Fruit fly (Drosophila melanogaster): ENCODE measurements around the gene Inx7.

Gene Inx7

DNA sequence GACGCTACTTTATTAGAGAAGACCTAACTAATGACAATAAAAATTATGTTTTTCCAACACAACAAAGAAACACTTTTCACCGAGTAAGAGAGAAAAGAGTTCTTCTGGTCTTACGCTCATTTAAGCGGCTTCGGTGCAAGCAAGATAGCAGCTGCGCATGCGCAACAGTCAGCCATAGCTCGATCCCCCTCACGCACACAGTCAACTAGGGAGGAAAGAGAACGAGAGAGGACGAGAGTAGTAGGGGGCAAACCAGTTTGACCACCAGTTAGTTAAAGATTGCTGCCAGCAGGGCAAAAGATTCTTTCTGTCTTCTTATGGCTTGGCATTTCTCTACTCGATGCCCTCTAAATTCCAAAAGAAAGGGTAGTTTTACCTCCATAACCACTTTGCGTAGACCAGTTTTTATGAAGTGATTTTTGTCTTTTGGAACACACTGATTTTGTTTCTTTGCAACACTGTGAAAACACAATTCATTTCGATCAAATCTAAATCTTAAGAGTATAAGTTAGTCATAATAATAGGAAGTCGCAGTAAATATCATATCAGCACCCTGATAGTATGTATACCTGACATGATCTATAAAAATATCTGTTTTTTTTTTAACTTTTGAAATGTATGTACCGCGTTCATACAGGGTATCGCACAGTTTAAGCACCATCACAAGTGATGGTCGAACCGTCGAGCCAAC lies 7.2 kb upstream of the Inx7 start:
- TF ChIP-seq CG8478 (optimal IDR thresholded peaks at IDR 0.05) (no peak), CTCF (optimal IDR thresholded peaks at IDR 0.05) (no peak)

DNA sequence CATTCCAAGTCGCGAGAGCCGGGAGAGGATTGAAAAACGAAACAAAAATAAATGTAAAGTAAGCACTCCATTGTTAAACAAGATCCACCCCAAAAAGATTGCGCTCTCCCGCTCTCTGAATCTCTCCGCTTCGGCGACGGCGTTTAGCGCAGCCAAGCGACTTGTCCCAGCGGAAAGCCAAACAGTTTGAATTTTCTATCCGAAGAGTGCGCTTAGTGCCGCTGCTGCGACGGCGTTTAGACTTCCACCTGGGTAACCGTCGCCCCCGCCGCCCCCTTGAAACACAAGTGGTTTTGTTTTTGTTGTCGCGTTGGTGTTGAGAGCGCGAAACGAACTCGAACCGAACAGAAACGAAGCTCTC lies 5.1 kb upstream of the Inx7 start, which contains the start of gene Inx2:
Inx2 (plus strand) TSS at position 181 of the 361 bp plus-strand sequence.
- TF ChIP-seq CG8478 (optimal IDR thresholded peaks at IDR 0.05) (no peak), CTCF (optimal IDR thresholded peaks at IDR 0.05) (no peak)

DNA sequence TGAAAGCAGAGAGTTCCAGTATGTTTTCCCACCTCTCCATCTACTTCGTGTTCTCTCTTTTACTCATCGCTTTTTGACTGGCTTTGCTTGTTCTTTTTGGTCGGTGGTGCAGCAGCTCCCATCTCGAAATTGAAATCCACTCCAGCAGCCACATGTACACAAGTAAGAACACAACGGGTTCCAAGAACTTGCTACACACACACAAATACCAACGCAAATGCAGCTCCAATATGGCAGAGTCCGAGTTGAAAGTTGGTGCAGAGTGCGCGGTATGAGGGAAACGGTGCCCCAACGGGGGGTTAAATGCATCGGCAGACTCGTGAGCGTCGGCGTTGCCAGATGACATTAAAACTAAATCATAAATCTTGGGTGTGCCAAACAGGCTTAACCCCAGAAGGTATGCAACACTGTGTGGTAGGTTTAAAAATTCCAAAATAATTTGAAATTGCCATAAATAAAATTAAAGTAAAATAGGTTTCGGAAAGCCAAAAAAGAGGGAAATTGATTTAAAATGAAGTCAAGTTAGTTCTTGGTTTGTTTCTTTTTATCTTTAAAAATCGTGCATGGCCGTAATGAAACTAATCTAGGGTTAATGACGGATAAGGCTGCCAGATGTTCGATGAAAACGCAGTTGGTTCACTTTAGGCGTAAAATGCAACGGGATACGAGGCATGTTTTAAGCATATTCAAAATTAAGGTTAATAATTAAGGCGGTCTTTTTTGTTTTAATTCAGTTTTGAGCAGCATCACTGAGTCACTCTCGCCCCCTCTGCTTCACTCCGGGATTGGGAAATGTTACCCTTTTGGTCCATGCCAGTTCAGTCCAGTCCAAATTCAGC lies 4.5 kb upstream of the Inx7 start:
- no peak for TF ChIP-seq CTCF (optimal IDR thresholded peaks at IDR 0.05)
- TF ChIP-seq CG8478 (optimal IDR thresholded peaks at IDR 0.05): no peak

DNA sequence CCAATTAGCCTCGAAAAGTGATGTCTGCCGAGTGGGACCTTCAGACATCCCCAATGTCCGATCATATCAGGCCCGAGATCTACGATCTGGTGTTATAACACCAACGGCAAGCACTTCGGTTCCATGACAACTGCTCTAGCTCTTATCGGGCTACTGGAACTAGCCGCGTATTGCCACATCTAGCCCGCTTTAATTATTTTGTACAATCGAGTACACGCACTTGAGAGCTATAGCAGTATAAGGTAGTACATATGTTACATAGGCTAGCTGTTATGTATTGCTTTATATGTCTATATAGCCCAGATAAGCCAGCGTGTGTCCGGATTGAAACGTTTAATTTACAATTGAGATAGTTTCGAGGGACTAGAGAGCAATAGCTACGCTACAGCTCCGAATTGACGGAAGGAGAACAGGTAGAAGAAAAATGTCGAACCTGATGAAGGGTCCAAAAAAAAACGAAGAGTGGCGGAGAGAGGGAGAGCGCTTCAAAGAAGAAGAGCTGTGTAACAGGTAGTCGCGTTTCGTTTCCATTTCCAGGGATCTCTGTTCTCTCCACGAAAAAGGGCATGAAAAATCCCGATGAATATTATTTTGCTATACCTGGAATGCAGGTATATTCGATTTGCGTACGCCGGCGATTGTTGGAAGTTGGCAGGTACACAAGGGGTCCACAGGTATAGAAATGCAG lies 3.7 kb upstream of the Inx7 start:
- TF ChIP-seq CTCF (optimal IDR thresholded peaks at IDR 0.05) (no peak), CG8478 (optimal IDR thresholded peaks at IDR 0.05) (no peak)

DNA sequence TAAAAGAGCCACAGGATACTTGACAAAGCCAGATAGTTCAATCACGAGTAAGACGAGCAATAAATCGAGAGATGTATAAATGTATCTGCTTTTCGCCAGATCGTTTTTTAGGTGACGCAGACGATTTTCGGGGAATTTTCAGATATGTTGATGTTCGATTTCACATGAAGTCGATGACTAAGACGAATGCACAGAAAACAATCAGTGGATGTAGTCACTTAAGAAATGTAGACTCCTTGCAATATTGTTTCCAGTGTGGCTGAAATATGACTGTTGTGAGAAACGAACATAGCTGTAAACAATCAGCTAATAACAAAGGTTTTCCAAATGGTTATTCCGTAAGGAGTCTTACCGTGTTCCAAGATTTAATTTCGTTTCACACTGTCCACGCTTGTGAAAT lies 2.7 kb upstream of the Inx7 start:
- TF ChIP-seq CG8478 (optimal IDR thresholded peaks at IDR 0.05) (no peak), CTCF (optimal IDR thresholded peaks at IDR 0.05) (no peak)

DNA sequence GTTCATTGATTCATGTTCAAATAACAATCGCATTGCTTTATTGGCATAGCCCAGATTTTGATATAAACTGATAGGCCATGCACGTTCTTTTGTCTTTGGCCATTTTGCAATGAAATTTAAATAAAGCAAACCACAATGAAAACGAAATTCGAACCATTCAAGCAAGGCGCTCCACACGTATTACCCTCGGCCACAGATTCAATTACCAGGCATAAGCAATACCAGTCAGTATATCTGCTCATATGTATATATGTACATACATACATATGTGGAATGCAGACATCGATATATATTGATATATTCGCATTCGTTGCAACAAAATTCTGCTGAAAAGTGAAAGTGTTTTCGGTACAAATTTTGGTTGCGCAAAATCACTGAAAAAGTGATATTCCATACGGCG lies 1.8 kb upstream of the Inx7 start:
- TF ChIP-seq CTCF (optimal IDR thresholded peaks at IDR 0.05): no peak

DNA sequence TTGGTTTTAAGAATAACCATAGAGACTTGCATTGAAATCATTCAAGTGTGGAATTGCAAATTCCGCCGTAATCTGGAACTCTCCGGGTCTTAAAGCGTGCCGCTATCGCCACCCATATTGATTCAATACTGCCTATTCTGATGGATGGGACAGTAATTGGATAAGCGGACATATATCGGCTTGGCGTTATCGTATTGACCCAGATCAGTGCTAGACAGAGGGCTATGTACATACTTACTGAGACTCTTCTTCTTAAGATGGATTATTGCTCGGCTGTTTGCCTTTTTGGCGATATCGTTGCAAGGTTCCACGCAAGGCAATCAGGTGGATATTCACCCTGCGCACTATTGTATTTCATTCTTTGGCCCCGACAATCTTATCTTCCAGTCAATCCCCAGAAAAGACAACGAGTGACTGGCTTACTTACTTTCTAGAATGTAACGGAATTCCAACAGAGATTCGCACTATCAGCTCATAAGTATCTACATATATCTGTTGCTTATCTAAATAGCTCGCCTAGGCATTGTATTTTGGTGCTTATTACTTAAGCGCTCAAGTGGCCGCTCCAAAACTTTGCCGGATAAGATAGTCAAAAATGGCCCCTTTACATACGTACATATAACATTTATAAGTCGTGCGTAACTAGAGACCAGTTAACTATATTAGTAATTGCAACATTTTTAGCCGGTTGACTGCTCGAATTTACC lies 1.2 kb upstream of the Inx7 start:
- TF ChIP-seq CTCF (optimal IDR thresholded peaks at IDR 0.05) (no peak), CG8478 (optimal IDR thresholded peaks at IDR 0.05) (no peak)

DNA sequence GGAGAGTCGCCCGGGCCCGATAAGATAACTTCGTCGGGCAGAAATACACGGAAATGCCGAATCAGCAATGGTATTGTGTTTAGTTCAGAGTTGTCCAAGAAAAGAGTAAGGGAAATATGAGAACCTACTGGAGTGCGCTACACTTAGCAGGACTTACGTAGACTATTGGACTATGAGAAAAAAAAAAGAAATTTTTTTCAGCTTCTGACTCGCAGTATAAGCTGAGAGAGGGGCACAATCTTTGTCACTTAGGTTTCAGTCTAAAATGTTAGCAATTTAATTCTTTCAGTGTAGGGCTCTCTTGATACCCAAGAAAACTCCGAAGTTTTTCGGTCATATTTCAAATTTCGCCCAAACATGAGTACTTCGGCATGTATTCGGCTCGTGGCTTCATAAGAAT lies 341 bp upstream of the Inx7 start:
- TF ChIP-seq CG8478 (optimal IDR thresholded peaks at IDR 0.05) (no peak), CTCF (optimal IDR thresholded peaks at IDR 0.05) (no peak)

DNA sequence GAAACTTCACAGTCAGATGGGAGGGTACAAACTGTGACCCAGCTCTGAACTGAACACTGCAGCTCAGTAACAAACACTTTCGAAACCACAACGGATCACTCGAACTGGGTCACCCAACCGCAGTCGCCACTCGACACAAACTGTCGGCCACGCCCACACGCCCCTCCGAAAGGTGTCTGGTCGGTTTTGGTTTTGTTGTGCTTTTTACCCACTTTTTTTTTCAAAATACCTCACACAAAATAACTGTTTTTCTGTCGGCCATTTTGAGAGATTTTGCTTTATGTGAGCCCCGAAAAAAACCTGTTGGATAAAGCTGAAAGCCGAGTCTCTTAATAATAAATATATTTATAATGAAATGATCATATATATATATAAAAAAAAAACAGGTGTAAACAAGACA lies 2.1 kb downstream of the Inx7 start, which contains the start of gene ogre:
ogre (minus strand) TSS at position 33 of the 400 bp plus-strand sequence.
- no peak for TF ChIP-seq CTCF (optimal IDR thresholded peaks at IDR 0.05)
- no peak for TF ChIP-seq CG8478 (optimal IDR thresholded peaks at IDR 0.05)

DNA sequence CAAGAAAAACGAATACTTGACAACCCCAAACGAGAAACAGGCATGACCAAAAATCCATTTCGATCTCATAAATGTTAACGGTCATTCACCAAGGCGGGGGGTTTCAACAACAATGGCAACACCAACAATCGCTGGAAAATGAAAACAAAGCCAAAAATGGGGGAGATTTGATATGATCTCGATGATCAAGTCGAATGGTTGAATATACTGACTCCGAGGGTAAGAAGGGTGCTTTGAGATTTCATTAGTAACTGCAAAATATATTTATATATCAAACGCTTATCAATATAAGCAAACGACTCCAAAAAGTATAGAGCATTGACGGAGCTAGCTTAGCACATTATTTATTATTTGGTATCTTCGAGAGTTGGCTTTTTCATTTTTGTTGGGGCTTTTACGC lies 3.3 kb downstream of the Inx7 start:
- TF ChIP-seq CG8478 (optimal IDR thresholded peaks at IDR 0.05) (no peak), CTCF (optimal IDR thresholded peaks at IDR 0.05) (no peak)

DNA sequence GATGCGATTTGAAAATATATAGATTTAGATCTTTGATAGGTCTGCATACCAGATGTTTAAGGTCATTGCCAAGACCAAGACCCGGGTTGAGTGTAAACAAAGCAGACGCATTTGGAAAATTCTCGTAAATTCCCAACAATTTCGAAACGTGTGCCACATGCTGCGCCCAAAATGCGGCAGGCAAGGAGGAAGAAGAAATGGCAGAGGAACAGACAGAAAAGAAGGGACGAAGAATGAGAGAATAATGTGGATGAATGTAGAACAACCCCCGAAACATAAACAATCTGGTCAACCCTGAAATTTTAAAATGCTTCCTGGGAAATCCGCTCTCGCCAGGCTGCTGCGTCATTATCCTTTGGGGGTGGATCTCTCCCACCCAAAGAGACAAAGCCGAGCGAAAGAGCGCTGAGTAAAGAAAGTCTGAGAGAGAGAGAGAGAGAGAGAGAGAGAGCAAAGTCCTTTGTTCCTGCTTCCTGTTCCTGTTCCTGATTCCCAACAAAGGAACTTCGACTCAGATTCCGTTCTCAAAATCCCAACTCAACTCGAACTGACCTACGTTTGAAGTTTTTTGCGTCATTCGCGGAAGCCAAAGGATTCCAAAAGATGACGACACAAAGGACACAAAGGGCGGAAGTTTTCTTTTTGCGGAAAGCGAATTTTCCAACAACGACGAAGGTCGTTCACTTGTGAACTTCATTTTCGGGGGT lies 4.6 kb downstream of the Inx7 start:
- TF ChIP-seq CG8478 (optimal IDR thresholded peaks at IDR 0.05): no peak
- TF ChIP-seq CTCF (optimal IDR thresholded peaks at IDR 0.05): no peak

DNA sequence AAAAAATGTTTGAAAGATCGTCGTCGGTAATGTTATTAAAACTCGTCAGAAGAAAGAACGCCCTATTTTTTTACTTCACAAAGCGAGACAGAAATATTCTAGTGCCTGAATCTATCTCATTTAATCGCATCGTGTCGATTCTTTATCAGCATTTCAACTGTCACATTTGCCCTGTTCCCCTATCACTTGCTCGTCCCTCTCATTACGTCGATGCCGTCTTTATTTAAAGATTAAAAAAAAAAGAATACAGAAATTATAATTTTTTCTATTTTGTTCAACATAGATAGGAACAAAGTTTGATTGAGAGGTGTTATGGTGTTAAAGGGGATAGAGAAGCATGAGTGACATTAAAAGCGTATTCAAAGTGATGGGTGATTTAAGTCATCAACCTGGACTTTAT lies 5.3 kb downstream of the Inx7 start:
- TF ChIP-seq CTCF (optimal IDR thresholded peaks at IDR 0.05) (no peak), CG8478 (optimal IDR thresholded peaks at IDR 0.05) (no peak)

DNA sequence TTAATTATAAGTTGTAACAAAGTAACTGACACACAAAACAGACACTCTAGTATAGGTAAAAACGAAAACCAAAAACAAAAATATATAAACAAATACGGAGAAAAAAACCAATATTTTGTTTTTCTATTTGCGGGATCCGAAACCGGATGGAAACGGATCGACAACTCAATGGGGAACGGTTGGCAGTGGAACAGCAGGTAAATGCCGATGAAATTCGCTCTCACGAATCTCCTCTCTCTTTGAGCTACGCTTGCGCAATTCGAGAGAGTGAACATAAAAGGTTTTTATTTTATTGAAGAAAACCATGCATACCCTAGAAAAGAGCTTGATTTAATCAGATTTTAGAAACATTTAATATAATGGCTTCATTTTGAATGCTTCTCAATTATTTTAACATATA lies 6.3 kb downstream of the Inx7 start:
- TF ChIP-seq CTCF (optimal IDR thresholded peaks at IDR 0.05): no peak
- no peak for TF ChIP-seq CG8478 (optimal IDR thresholded peaks at IDR 0.05)

DNA sequence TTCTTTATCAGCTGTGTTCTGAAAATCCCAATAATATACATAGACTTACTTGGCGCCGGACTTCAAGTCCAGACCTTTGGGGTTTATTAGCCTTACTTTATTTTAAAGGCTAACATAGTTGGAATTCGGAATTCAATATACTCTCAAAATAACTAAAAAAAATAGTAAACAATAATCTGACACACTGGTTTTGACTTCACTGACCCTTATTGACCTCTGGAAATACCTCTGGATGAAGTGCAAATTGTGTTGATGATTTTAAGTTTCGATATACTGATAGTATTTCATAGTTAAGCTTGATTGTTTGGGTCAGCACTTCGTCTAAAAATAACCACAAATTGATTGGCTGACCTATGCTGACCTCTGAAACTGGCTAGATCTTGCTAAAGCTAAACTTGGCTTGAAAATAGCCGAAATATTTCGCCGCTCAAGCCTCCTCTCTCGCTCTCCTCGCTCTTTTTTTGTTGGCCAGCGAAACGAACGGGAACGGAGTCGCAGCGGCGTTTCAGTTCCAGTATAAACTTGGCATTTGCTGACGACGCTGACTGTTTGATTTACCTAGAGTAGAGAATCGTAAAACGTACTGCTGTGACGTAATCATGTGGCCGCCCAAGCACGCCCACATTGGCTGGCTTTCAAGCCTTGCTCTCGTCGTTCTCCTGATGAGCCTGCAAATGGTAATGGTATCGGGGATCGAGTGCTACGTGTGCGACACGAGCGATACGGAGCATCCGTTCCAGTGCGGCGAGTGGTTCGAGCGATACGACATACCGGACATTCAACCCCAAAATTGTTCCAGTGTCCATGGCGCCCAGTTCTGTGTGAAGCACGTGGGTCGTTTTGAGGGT lies 7.2 kb downstream of the Inx7 start, which contains the start of gene bou:
bou (plus strand) TSS at position 507 of the 848 bp plus-strand sequence.
- TF ChIP-seq CG8478 (optimal IDR thresholded peaks at IDR 0.05): no peak
- no peak for TF ChIP-seq CTCF (optimal IDR thresholded peaks at IDR 0.05)

All from S2 (cell line).